Worm (Caenorhabditis elegans) whole organism, mixed stage, embryonic: Measurements from ENCODE around the gene col-156.

Experiments
- elt-1 ChIP-seq: sonication (generic microtip); optimal IDR thresholded peaks from 2 replicates; lab custom pipeline; 2017; ENCODE audit warnings: missing genetic modification characterization, mild to moderate bottlenecking, missing compliant biosample characterization, antibody characterized with exemption, moderate library complexity, borderline replicate concordance; ENCODE audit not compliant: insufficient read depth
- elt-3 ChIP-seq: fragments of 150-350 bp; optimal IDR thresholded peaks from 2 replicates; lab custom pipeline; 2014; ENCODE audit warnings: missing biosample characterization, missing genetic modification characterization
- nhr-237 ChIP-seq: fragments of 150-350 bp; optimal IDR thresholded peaks from 2 replicates; lab custom pipeline; 2014; ENCODE audit warnings: missing biosample characterization, missing genetic modification characterization
- nhr-28 ChIP-seq: fragments of 150-350 bp; optimal IDR thresholded peaks from 2 replicates; lab custom pipeline; 2014; ENCODE audit warnings: missing biosample characterization, missing genetic modification characterization
- unc-62 ChIP-seq: fragments of 150-350 bp; optimal IDR thresholded peaks from 2 replicates; lab custom pipeline; 2014; ENCODE audit warnings: missing biosample characterization, missing genetic modification reagents, missing genetic modification characterization

ce11 chrV:11497475-11497874 is 47.3 kb upstream of the col-156 start:
- TF ChIP-seq elt-1 (no peak), nhr-237 (tag; lab: Kevin White, UChicago) (no peak), nhr-28 (tag; lab: Kevin White, UChicago) (no peak), elt-3 (no peak), unc-62 (GFP tag; lab: Kevin White, UChicago) (no peak)
